Worm (Caenorhabditis elegans): ENCODE results near the gene irld-47.
A peak's percentile ranks its signal among the peaks of the same experiment; 100 is the strongest.

DNA sequence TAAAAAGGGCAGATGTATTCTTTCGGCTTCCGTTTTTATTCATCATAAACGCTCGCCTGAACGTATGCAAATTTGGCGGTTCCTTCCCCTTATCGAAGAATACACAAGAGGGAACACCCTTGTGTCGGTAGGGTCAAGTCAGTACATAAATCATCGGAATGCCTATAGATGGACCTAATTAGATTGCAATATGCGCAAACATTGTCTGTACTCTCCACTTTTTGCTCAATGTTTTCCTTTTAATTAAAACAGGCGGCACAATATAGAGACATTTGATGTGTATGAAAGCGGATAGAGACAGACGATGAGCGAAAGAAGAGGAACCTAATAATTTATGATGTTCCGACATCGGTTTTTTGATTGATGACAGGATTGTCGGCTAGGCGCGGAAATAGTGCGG is 8.1 kb downstream of the irld-47 start:
- TF ChIP-seq ztf-11 (tag; optimal IDR thresholded peaks at IDR 0.05) (peak; percentile 45), elt-1 (tag; optimal IDR thresholded peaks at IDR 0.05; ENCODE audit: borderline replicate concordance, insufficient read depth) (peak; percentile 28), blmp-1 (tag; optimal IDR thresholded peaks at IDR 0.05) (no peak), elt-3 (tag; optimal IDR thresholded peaks at IDR 0.05) (no peak), nhr-12 (tag; optimal IDR thresholded peaks at IDR 0.05) (no peak), lin-13 (tag; optimal IDR thresholded peaks at IDR 0.05) (no peak), nhr-28 (tag; optimal IDR thresholded peaks at IDR 0.05) (no peak), unc-39 (tag; optimal IDR thresholded peaks at IDR 0.05) (no peak)

All from whole organism, mixed stage, embryonic.